Fruit fly (Drosophila melanogaster) S2 (cell line): ENCODE measurements around the gene CG18748.

Experiments
- CG8478 ChIP-seq: fragments of >200 bp; optimal IDR thresholded peaks from 2 replicates; lab custom pipeline; 2018
- CTCF ChIP-seq, 2 experiments: fragments of >200 bp; optimal IDR thresholded peaks; 2 replicates each; lab custom pipeline; 2018

CG18748 gene

DNA sequence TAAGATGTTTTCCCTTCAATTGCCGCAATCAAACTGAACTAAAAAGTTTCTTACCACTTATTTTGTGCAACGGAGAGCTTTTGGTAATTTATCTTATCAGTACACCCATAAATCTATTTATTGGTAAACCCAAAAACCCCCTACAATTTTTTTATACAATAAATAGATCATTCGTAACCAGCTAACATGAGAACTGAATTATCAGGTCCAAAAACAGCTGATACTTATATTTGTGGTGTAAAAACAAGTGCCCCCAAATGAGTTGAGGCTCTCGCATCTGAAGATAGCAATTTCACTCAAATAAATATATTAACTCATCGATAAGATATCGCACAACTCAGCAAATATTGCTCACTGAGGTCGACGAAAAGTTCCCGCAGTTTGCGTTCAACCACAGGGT lies at the start of gene CG18748:
TSS of gene CG18748 (minus strand) at position 25 of the 400 bp plus-strand sequence.
- TF ChIP-seq CG8478 (lab: Kevin White, UChicago) (no peak), CTCF (optimal IDR thresholded peaks at IDR 0.05; lab: Kevin White, UChicago) (no peak)

DNA sequence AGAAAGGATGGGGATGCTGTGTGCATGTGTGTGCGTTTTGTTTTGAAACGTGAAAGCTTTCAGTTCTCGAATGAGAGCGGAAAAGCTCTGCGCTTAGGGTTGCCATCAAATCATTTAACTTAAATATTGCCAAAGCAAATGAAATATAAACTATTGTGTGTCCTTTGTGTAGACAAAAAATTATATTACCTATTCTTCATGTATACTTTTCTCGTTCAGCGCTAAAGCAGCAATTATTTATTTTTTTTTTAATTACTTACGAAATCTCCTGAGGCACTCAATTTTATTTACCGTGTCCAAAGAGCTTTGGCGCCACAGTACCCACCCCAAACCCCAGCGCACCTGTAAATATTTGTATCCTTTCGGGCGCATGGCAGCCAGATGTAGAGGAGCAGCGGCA lies 33.8 kb upstream of the CG18748 start:
- TF ChIP-seq CTCF (optimal IDR thresholded peaks at IDR 0.05; lab: Kevin White, UChicago) (no peak), CG8478 (lab: Kevin White, UChicago) (no peak)

DNA sequence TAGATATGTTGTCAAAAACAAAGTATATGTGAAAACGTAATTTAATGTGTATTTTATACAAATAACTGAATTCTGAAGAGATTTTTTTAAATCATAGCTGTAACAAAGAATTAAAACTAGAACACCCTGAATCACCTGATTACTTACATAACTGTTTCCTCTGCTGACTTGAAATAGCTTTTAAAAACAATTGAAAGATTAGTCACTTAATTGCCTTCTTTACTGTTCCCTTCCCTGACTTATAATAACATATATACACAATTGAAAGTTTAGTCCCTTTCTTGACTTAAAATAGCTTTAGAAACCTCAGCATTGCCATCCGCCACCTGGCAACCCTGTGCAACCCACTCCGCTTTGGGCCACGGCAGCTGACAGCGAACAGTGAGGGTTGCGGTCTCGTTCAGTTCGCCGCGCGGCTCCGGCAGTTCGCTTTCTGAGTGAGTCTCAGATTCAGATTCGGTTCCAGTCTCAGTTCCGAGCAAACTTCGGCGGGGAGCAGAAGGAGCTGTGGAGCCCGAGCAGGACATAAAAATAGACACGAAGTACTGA lies 26.3 kb upstream of the CG18748 start, which contains the start of gene CG34384:
TSS of gene CG34384 (plus strand) at position 381 of the 549 bp plus-strand sequence.
- TF ChIP-seq CTCF (optimal IDR thresholded peaks at IDR 0.05; lab: Kevin White, UChicago), result no peak
- TF ChIP-seq CG8478 (lab: Kevin White, UChicago), result no peak

DNA sequence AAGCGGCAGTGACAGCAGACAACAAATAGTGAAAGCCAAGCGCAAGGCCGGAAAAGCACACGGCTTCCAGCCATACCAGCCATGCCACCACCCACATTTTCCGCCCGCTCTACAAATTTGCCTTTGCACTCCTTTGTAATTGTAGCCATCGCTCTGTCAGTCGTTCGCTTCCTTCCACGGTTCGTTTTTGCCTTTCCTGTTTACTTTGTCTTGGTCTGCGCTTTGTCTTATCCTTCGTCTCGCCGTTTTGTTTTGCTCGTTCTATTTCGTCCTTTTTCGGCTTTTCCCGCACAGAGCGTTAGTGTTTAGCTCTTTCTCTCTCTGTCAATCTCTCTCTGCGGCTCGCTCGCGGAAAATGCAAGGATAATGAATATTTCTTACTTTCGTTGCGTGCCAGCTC lies 25.8 kb upstream of the CG18748 start:
- TF ChIP-seq CTCF (optimal IDR thresholded peaks at IDR 0.05; lab: Kevin White, UChicago), result no peak
- no peak for TF ChIP-seq CG8478 (lab: Kevin White, UChicago)

DNA sequence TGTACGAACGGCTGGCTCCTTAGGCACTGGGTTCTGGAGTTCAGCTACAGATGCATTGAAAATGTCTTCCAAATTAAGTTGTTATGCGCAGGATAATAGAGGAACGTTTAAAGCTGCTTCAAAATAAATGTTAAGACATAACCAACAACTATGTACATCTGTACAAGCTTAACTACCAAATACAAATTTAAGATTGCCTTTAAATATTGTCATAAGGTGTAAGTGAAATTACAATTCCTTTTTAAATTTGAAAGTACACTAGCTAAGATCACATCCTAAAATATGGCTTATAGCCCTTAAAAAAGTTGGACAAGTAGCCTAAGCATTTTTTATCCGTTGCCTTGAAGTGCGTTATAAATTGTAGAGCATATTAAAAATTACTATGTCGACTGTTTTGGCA lies 23.8 kb upstream of the CG18748 start, which contains the start of gene CG31473:
TSS of gene CG31473 (plus strand) at position 301 of the 400 bp plus-strand sequence.
- TF ChIP-seq CG8478 (lab: Kevin White, UChicago), result no peak
- TF ChIP-seq CTCF (optimal IDR thresholded peaks at IDR 0.05; lab: Kevin White, UChicago), result no peak

DNA sequence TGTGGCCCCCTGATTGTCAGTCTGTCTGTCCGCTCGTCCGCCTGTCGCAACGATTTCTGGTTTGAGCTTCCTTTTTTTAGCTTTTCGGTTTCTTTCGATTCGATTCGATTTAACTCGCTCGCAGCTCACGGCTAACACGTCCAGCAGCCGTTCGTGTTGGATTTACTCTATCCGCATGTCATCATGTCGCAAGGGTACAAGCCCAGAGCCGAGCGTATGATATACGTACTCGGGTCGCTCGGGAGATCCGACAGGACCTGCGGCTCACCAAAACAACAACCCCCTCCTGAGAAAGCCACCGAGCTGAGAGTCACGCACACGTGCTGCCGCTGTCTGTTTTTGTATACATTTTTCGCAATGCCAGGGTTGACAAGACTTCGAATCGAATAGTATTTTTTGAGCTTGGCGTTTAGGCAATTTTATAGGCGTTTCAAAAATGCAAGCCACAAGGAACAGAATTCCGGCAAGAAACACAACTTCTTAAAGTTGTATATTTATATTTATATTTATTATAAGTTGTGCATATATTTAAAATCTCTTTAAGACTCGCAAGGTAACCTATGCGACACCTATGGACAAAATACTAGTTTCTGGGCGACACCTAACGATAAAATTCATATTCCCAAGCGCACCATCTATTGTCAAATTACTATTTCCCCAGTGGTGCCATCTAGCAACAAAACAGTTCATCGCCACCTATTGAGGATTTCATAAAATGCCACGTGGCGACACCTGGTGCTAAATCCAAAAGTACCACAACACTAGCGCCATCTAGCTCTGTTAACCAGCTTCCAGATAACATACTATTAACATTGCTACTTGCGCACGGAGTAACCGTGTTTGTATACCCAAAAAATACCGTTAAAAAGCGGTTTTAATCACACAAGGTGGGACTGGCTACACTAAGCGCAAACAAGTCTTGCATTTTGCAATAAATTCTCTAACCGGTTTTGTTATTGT lies 22.2 kb upstream of the CG18748 start, which contains the start of the genes CG2993 and sgll:
TSS of gene CG2993 (minus strand) at position 353 of the 960 bp plus-strand sequence.
TSS of gene sgll (plus strand) at position 871 of the 960 bp plus-strand sequence.
- TF ChIP-seq CTCF (optimal IDR thresholded peaks at IDR 0.05; lab: Kevin White, UChicago), result peak; percentile 100
- TF ChIP-seq CG8478 (lab: Kevin White, UChicago), result no peak

DNA sequence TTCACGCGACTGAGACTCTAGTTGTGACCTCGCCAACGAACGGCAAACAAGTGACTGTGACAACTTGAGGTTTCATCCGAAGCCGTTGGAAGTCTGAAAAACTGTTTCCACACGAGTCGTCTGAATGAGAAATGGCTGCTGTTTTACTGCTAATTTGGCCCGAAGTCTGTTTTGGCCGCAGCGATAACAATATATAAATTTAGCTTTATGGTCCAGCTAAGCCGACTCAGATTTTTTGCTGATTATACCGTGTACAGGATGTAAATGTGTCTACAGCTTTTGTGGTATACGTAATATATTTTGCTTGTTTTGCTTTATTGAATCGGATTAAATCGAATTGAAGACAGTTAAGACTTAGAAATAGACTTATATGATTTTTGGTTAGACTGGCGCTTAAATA lies 16.6 kb upstream of the CG18748 start, which contains the start of gene CG18268:
TSS of gene CG18268 (minus strand) at position 101 of the 400 bp plus-strand sequence.
- no peak for TF ChIP-seq CG8478 (lab: Kevin White, UChicago)
- TF ChIP-seq CTCF (optimal IDR thresholded peaks at IDR 0.05; lab: Kevin White, UChicago), result no peak

DNA sequence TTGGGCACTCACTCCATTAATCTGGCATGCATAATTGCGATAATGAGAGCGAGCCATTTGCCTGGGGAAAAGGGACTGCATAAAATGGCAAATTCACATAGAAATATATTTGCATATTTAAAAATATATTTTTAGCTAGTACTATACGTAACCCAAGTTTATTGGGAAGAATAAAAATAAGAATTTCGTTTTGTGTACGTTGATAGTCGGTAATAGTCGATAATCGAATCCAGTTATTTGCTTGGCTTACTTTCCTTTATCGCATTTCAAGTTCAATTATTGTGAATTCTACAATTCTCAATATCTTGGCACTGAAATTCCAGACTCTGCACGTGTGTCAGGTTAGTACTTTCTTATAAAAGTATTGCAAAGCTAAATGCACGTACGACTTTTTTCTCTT lies 15.0 kb upstream of the CG18748 start, which contains the start of gene CG3014:
TSS of gene CG3014 (minus strand) at position 101 of the 400 bp plus-strand sequence.
- TF ChIP-seq CTCF (optimal IDR thresholded peaks at IDR 0.05; lab: Kevin White, UChicago) (no peak), CG8478 (lab: Kevin White, UChicago) (no peak)

DNA sequence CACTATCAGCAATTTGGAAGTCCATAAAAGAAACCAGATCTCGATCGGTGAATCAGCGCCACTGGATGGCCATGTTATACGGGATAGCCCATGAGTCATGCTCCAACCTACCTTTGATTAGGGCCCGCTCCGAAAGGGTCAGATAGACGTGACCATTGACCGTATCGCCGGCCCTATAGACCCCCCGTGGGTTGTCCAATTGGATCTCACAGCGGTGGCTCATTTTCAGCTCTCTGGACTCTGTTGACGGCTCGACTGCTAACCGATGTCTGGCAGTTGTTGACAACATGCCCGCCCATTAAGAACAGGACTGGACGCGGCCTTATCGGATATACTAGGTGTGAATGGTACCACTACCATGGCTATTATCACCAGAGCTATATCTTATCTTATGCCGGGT lies 10.8 kb upstream of the CG18748 start, which contains the start of gene CG18744:
TSS of gene CG18744 (minus strand) at position 247 of the 400 bp plus-strand sequence.
- TF ChIP-seq CG8478 (lab: Kevin White, UChicago) (no peak), CTCF (optimal IDR thresholded peaks at IDR 0.05; lab: Kevin White, UChicago) (no peak)

DNA sequence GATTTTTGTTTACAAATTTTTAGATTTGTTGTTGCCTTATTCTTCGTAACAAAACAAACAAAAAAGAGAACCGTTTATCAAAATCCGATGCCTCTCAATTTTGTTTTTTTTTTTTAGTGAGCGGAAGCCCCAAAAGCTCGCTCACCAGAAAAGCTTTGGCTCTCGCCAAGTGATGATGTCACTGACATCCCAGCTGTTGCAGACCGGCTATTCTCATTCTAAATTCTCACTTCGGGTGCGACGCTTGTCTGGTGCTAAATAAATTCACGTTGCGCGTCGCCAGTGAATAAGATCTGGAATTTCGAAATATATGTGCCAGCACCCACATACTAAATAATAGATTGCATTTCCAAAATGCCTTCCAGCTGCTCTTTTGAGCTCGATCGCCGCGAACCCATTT lies 6.1 kb upstream of the CG18748 start, which contains the start of gene CG2641:
TSS of gene CG2641 (plus strand) at position 215 of the 400 bp plus-strand sequence.
- TF ChIP-seq CG8478 (lab: Kevin White, UChicago) (no peak), CTCF (optimal IDR thresholded peaks at IDR 0.05; lab: Kevin White, UChicago) (no peak)

DNA sequence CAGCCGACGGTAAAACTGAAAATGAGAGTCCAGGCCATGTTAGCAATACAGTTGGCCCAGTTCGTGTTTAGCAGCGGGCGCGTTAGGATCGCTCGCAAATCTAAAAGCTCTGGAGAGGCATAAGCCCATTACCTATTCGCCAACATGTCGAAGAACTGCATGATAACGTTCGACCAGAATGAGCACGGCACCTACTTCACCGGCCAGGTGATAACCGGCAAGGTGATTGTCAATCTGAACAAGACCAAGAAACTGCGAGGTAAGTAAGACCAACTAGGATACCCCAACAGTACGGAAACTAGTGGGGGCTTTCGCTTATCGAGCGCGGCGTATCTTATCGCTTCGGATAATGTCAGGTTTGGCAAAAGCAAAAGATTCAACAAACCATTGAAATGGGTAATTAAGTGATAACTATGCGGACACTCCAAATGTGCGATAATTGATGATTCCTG lies 2.9 kb upstream of the CG18748 start, which contains the start of gene CG10086:
TSS of gene CG10086 (plus strand) at position 51 of the 452 bp plus-strand sequence.
- no peak for TF ChIP-seq CG8478 (lab: Kevin White, UChicago)
- no peak for TF ChIP-seq CTCF (optimal IDR thresholded peaks at IDR 0.05; lab: Kevin White, UChicago)

DNA sequence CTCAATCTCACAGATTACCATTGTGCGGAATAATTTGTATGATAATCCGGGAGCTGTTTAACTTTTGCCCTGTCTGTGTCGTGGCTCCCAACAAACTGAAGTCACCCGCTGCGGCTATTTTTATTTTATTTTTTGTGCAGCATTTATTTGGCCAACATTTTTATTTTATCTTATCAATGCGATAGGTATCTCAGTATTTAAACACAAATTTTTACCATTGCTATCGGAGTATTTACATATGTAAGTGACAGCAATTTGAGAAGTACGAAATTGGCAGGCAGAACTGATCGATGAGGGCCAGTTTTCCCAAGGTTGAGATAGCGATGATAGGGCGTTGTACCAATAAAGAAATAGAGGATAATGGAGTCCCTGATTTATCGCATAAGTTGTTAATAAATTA lies 2.4 kb upstream of the CG18748 start, which contains the start of gene CG18746:
TSS of gene CG18746 (minus strand) at position 101 of the 400 bp plus-strand sequence.
- TF ChIP-seq CTCF (optimal IDR thresholded peaks at IDR 0.05; lab: Kevin White, UChicago), result no peak
- TF ChIP-seq CG8478 (lab: Kevin White, UChicago), result no peak

DNA sequence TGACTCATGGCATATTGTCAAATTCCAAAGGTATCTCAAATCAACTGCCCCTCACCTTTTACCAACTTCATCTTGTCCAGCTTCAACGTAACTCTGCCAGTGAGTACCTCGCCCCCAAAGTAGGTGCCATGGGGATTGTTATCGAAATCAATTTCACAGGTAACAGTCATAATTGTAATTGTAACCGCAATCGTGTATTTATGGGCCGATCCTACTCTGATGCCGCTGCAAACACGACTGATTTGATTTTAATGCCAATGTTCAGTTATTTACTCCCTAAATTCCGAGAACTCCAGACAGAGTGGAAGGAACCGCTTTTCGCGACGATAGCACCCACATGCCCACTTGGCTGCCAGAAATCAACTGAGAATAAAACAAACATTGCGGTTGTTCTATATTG lies 1.9 kb downstream of the CG18748 start, which contains the start of gene CG18745:
TSS of gene CG18745 (minus strand) at position 336 of the 400 bp plus-strand sequence.
- TF ChIP-seq CG8478 (lab: Kevin White, UChicago), result no peak
